Fruit fly (Drosophila melanogaster): Measurements from ENCODE around the gene dgt1.
A peak's percentile ranks its signal among the peaks of the same experiment; 100 is the strongest.

The dgt1 gene

dm6 chr3R:29817664-29818063, 39.6 kb downstream of the dgt1 start, which contains the start of gene CG7829:
TSS of gene CG7829 (minus strand) at chr3R:29817764.
- TF ChIP-seq CG33017 (tag; optimal IDR thresholded peaks at IDR 0.05) = no peak
- no peak for TF ChIP-seq cic (GFP tag; optimal IDR thresholded peaks at IDR 0.05)
- no peak for TF ChIP-seq kay (GFP tag; ENCODE audit: borderline replicate concordance)
- TF ChIP-seq CG7045 (GFP tag; optimal IDR thresholded peaks at IDR 0.05) = no peak
- no peak for TF ChIP-seq ovo (GFP tag; optimal IDR thresholded peaks at IDR 0.05)
- TF ChIP-seq CG5204 (GFP tag; optimal IDR thresholded peaks at IDR 0.05) = no peak
- no peak for TF ChIP-seq CG1620 (GFP tag; optimal IDR thresholded peaks at IDR 0.05)
- no peak for TF ChIP-seq pad (GFP tag; optimal IDR thresholded peaks at IDR 0.05)
- TF ChIP-seq Crg-1 (GFP tag; optimal IDR thresholded peaks at IDR 0.05) = no peak
- TF ChIP-seq cnc (optimal IDR thresholded peaks at IDR 0.05) = no peak
- no peak for TF ChIP-seq toe (GFP tag; optimal IDR thresholded peaks at IDR 0.05)
- no peak for TF ChIP-seq CG11617 (GFP tag; optimal IDR thresholded peaks at IDR 0.05)
- TF ChIP-seq Mnt (GFP tag; optimal IDR thresholded peaks at IDR 0.05) = no peak
- TF ChIP-seq CG7101 (tag; optimal IDR thresholded peaks at IDR 0.05) = no peak
- no peak for TF ChIP-seq tj (GFP tag; optimal IDR thresholded peaks at IDR 0.05)

- no peak for TF ChIP-seq CG7045 (GFP tag; optimal IDR thresholded peaks at IDR 0.05)
Observed at dm6 chr3R:29816266-29816665, 41.0 kb downstream of the dgt1 start, which contains the start of gene Vps16B. TSS of gene Vps16B (minus strand) at chr3R:29816451.

DNA sequence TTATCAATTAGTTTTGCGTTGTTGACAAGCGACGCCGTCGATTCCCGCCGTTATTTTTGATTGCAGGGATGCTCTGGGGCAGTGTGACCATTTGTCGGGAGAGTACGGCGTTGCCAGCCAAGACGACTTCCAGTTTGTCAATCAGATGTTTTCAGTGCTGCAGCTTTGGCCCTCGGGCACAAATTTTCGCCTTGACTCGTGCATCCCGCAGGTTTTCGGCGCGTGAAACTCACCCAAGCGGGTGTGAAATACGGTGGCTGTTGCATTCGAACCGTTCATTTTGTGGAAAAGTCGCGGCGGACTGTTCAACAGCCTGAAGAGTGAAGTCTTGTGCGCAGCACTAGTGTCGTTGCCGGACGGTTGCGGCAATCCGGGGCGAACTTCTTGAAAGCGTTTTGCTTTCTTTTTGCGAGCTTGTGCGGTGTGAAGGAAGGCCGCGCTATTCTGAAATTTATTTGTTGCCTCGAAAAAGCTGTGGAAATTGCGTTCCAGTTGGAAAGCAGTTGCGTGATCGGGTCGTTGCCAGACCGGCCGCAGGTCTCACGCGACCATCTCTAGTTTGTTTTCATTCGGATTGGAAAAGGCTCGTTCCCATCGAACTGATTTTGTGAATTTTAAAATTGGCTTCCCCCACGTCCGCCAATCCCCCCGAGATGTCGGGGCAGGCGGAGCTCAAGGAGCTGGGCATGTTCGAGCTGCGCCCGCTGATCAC, 50.5 kb downstream of the dgt1 start, which contains the start of the genes ca and ncd:
TSS of gene ca (plus strand) at position 130 of the 712 bp plus-strand sequence.
TSS of gene ncd (minus strand) at position 446 of the 712 bp plus-strand sequence.
- no peak for TF ChIP-seq CG33017 (tag; optimal IDR thresholded peaks at IDR 0.05)
- TF ChIP-seq bab1 (GFP tag; optimal IDR thresholded peaks at IDR 0.05) = peak; percentile 32
- TF ChIP-seq Hr96 (GFP tag; optimal IDR thresholded peaks at IDR 0.05) = no peak
- TF ChIP-seq kay (GFP tag; ENCODE audit: borderline replicate concordance) = no peak
- TF ChIP-seq CG12768 (GFP tag; optimal IDR thresholded peaks at IDR 0.05) = no peak
- peak; percentile 49 for TF ChIP-seq CG11617 (GFP tag; optimal IDR thresholded peaks at IDR 0.05)
- TF ChIP-seq pad (GFP tag; optimal IDR thresholded peaks at IDR 0.05) = no peak
- TF ChIP-seq CG1620 (GFP tag; optimal IDR thresholded peaks at IDR 0.05) = no peak
- TF ChIP-seq Mnt (GFP tag; optimal IDR thresholded peaks at IDR 0.05) = peak; percentile 1
- no peak for TF ChIP-seq CG14711 (tag; optimal IDR thresholded peaks at IDR 0.05)
- no peak for TF ChIP-seq CG7045 (GFP tag; optimal IDR thresholded peaks at IDR 0.05)
- no peak for TF ChIP-seq cic (GFP tag; optimal IDR thresholded peaks at IDR 0.05)
- TF ChIP-seq CG7101 (tag; optimal IDR thresholded peaks at IDR 0.05) = no peak
- no peak for TF ChIP-seq cnc (optimal IDR thresholded peaks at IDR 0.05)
- no peak for TF ChIP-seq ovo (GFP tag; optimal IDR thresholded peaks at IDR 0.05)
- TF ChIP-seq CG5204 (GFP tag; optimal IDR thresholded peaks at IDR 0.05) = no peak
- no peak for TF ChIP-seq Clk (GFP tag; optimal IDR thresholded peaks at IDR 0.05)
- no peak for TF ChIP-seq toe (GFP tag; optimal IDR thresholded peaks at IDR 0.05)
- TF ChIP-seq tj (GFP tag; optimal IDR thresholded peaks at IDR 0.05) = no peak
- no peak for TF ChIP-seq Crg-1 (GFP tag; optimal IDR thresholded peaks at IDR 0.05)

Data from whole organism, adult.